Fruit fly (Drosophila melanogaster) whole organism, adult: ENCODE measurements around the gene HP4.

Source experiments
- CG11617 ChIP-seq: fragments of 200-800 bp; sonication (Bioruptor generic); optimal IDR thresholded peaks from 2 replicates; lab custom pipeline; 2017; ENCODE audit warnings: mild to moderate bottlenecking, missing biosample characterization, missing genetic modification reagents, missing genetic modification characterization
- CG14711 ChIP-seq: fragments of 200-800 bp; sonication (Bioruptor generic); optimal IDR thresholded peaks from 2 replicates; lab custom pipeline; 2018; ENCODE audit warnings: missing biosample characterization, mild to moderate bottlenecking, missing genetic modification characterization, moderate library complexity
- CG1620 ChIP-seq: fragments of 200-800 bp; sonication (Bioruptor generic); optimal IDR thresholded peaks from 2 replicates; lab custom pipeline; 2016; ENCODE audit warnings: missing biosample characterization, missing genetic modification characterization
- CG5204 ChIP-seq: fragments of 200-800 bp; sonication (Bioruptor generic); optimal IDR thresholded peaks from 2 replicates; lab custom pipeline; 2016; ENCODE audit warnings: missing biosample characterization, missing genetic modification characterization
- bab1 ChIP-seq: fragments of 200-800 bp; sonication (Bioruptor generic); optimal IDR thresholded peaks from 3 replicates; lab custom pipeline; 2019; ENCODE audit warnings: missing biosample characterization, mild to moderate bottlenecking, missing genetic modification characterization, moderate library complexity
- ovo ChIP-seq: fragments of 200-800 bp; sonication (Bioruptor generic); optimal IDR thresholded peaks from 2 replicates; lab custom pipeline; 2016; ENCODE audit warnings: missing biosample characterization, missing genetic modification characterization
- pad ChIP-seq: fragments of 200-800 bp; sonication (Bioruptor generic); optimal IDR thresholded peaks from 3 replicates; lab custom pipeline; 2017; ENCODE audit warnings: missing biosample characterization, missing genetic modification characterization, mild to moderate bottlenecking, moderate library complexity, missing genetic modification reagents
- tj ChIP-seq: fragments of 200-800 bp; sonication (Bioruptor generic); optimal IDR thresholded peaks from 3 replicates; lab custom pipeline; 2017; ENCODE audit warnings: missing biosample characterization, mild to moderate bottlenecking, missing genetic modification characterization, moderate library complexity

dm6 chr3L:7978550-7978776 is 2.5 kb upstream of the HP4 start, which contains the start of gene Pop4:
- no peak for TF ChIP-seq bab1
- TF ChIP-seq ovo (GFP tag; lab: Kevin White, UChicago) = no peak
- TF ChIP-seq CG11617 (GFP tag; lab: Kevin White, UChicago) = no peak
- no peak for TF ChIP-seq tj (GFP tag; lab: Kevin White, UChicago)
- TF ChIP-seq CG14711 (tag; lab: Kevin White, UChicago) = no peak
- TF ChIP-seq CG5204 (GFP tag; lab: Kevin White, UChicago) = no peak
- TF ChIP-seq CG1620 (GFP tag; lab: Kevin White, UChicago) = no peak
- TF ChIP-seq pad = no peak
